Fruit fly (Drosophila melanogaster): ENCODE measurements around the gene CG13251.

CG13251 gene

DNA sequence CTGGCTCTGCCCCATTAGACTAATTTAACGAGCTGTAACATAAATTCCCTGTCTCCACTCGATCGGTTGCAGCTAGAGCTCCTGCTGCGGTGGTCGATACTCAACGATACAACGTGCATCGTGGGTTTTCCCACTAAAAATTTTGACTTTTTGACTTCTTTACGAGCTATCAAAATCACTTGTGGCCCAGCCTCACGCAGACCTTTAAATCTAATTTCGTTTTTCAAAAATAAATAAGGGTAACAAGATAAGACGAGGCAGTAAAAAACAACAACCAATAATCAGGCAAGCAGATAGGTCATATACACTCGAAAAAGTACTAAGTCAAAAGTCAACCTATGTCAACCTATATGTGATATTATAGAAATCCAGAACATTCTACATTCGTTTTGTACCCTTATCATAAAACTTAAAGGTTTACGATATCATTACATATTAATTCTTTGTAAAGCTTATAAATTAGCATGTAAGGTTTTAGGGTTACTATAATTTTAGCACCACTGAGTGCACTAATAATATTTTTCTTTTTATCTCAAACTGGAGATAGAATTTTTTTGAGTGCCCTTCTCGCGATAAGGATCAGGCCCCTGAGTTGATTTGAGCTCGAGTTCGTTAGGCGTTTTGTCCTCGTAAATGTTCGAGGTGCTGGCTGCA is 50.3 kb downstream of the CG13251 start (continued):
- TF ChIP-seq CG10979 (tag; optimal IDR thresholded peaks at IDR 0.05) (peak; percentile 52), E2f1 (GFP tag; IDR thresholded peaks at IDR 0.05) (no peak), ken (GFP tag; IDR thresholded peaks at IDR 0.05) (no peak), danr (GFP tag; IDR thresholded peaks at IDR 0.05) (no peak), stwl (tag; optimal IDR thresholded peaks at IDR 0.05) (no peak), lola (GFP tag; optimal IDR thresholded peaks at IDR 0.05) (peak in 1 of 3 experiments; percentile 74), Drgx (GFP tag; IDR thresholded peaks at IDR 0.05) (no peak), CG10543 (GFP tag; optimal IDR thresholded peaks at IDR 0.05) (no peak), Hsf (GFP tag; optimal IDR thresholded peaks at IDR 0.05) (no peak), nerfin-1 (tag; optimal IDR thresholded peaks at IDR 0.05) (no peak), CG10565 (GFP tag; optimal IDR thresholded peaks at IDR 0.05) (no peak), CG18476 (GFP tag; optimal IDR thresholded peaks at IDR 0.05) (no peak), CG6175 (GFP tag; IDR thresholded peaks at IDR 0.05) (no peak), CG5953 (GFP tag; IDR thresholded peaks at IDR 0.05) (no peak), CG3847 (GFP tag; IDR thresholded peaks at IDR 0.05) (no peak), al (GFP tag; IDR thresholded peaks at IDR 0.05) (no peak), CG10209 (GFP tag; optimal IDR thresholded peaks at IDR 0.05) (no peak), CG17829 (tag; optimal IDR thresholded peaks at IDR 0.05) (peak; percentile 45), wor (GFP tag; IDR thresholded peaks at IDR 0.05) (no peak), CG15011 (GFP tag; optimal IDR thresholded peaks at IDR 0.05) (no peak), Chrac-16 (GFP tag; optimal IDR thresholded peaks at IDR 0.05) (no peak), fu2 (GFP tag; optimal IDR thresholded peaks at IDR 0.05) (no peak), Dad (GFP tag; optimal IDR thresholded peaks at IDR 0.05) (no peak), twi (tag; optimal IDR thresholded peaks at IDR 0.05) (no peak), Gsc (GFP tag; IDR thresholded peaks at IDR 0.05) (no peak), maf-S (GFP tag; optimal IDR thresholded peaks at IDR 0.05) (no peak), B-H1 (GFP tag; IDR thresholded peaks at IDR 0.05) (no peak), corto (GFP tag; optimal IDR thresholded peaks at IDR 0.05) (no peak), zfh1 (GFP tag; IDR thresholded peaks at IDR 0.05) (0 out of 3 replicates have a peak, but pooled peaks have one; percentile 19), CG1024 (GFP tag; IDR thresholded peaks at IDR 0.05) (no peak), chif (GFP tag; optimal IDR thresholded peaks at IDR 0.05) (peak in 1 of 2 experiments; percentile 31), CG10274 (GFP tag; optimal IDR thresholded peaks at IDR 0.05) (no peak), nmo (GFP tag; optimal IDR thresholded peaks at IDR 0.05) (peak; percentile 1), CG7556 (GFP tag; optimal IDR thresholded peaks at IDR 0.05) (no peak), CG17186 (GFP tag; optimal IDR thresholded peaks at IDR 0.05) (no peak), jigr1 (GFP tag; IDR thresholded peaks at IDR 0.05) (no peak), CG7963 (GFP tag; IDR thresholded peaks at IDR 0.05; ENCODE audit: partially characterized antibody) (no peak), CG15514 (GFP tag; optimal IDR thresholded peaks at IDR 0.05) (no peak), sna (GFP tag; IDR thresholded peaks at IDR 0.05; ENCODE audit: partially characterized antibody) (no peak), fd64A (GFP tag; optimal IDR thresholded peaks at IDR 0.05) (no peak), exex (tag; optimal IDR thresholded peaks at IDR 0.05) (no peak), CG4820 (GFP tag; optimal IDR thresholded peaks at IDR 0.05) (no peak), CG11723 (GFP tag; optimal IDR thresholded peaks at IDR 0.05) (no peak), ash1 (GFP tag; optimal IDR thresholded peaks at IDR 0.05) (no peak), Lpt (GFP tag; optimal IDR thresholded peaks at IDR 0.05) (no peak), CG17802 (tag; optimal IDR thresholded peaks at IDR 0.05) (no peak), bab2 (GFP tag; optimal IDR thresholded peaks at IDR 0.05) (no peak), NFAT (GFP tag; IDR thresholded peaks at IDR 0.05) (no peak), MBD-R2 (GFP tag; IDR thresholded peaks at IDR 0.05) (no peak), scrt (GFP tag; optimal IDR thresholded peaks at IDR 0.05) (no peak), CG7786 (GFP tag; optimal IDR thresholded peaks at IDR 0.05) (no peak)
